Fruit fly (Drosophila melanogaster): ENCODE results near the gene Fer1HCH.

The Fer1HCH gene

dm6 chr3R:30416765-30417274, 28.8 kb upstream of the Fer1HCH start:
- TF ChIP-seq vfl (GFP tag; optimal IDR thresholded peaks at IDR 0.05) = no peak
- TF ChIP-seq crc (GFP tag; optimal IDR thresholded peaks at IDR 0.05) = no peak
- TF ChIP-seq pros (GFP tag; optimal IDR thresholded peaks at IDR 0.05) = peak; percentile 49
- TF ChIP-seq nerfin-1 (tag; optimal IDR thresholded peaks at IDR 0.05) = peak; percentile 30
- TF ChIP-seq Tbp (GFP tag; optimal IDR thresholded peaks at IDR 0.05) = no peak
- TF ChIP-seq gsb-n (tag; optimal IDR thresholded peaks at IDR 0.05) = peak; percentile 52
- TF ChIP-seq bigmax (GFP tag; optimal IDR thresholded peaks at IDR 0.05) = peak; percentile 74
- TF ChIP-seq HLH4C (GFP tag; IDR thresholded peaks at IDR 0.05; ENCODE audit: partially characterized antibody) = no peak
- no peak for TF ChIP-seq vvl (GFP tag; IDR thresholded peaks at IDR 0.05)
- TF ChIP-seq fd3F (GFP tag; optimal IDR thresholded peaks at IDR 0.05) = no peak
- TF ChIP-seq D (optimal IDR thresholded peaks at IDR 0.05) = peak; percentile 42
- no peak for TF ChIP-seq D (GFP tag; optimal IDR thresholded peaks at IDR 0.05)
- TF ChIP-seq sens (GFP tag) = peak; percentile 35
- 0 out of 3 replicates have a peak, but pooled peaks have one; percentile 19 for TF ChIP-seq zen2 (GFP tag; IDR thresholded peaks at IDR 0.05; ENCODE audit: partially characterized antibody)
- peak; percentile 93 for TF ChIP-seq Hey (tag; optimal IDR thresholded peaks at IDR 0.05)
- peak; percentile 69 for TF ChIP-seq oc (tag; optimal IDR thresholded peaks at IDR 0.05)

- TF ChIP-seq NC2α (GFP tag; optimal IDR thresholded peaks at IDR 0.05) (no peak), Sox102F (GFP tag; optimal IDR thresholded peaks at IDR 0.05) (peak; percentile 73), CG5180 (GFP tag; optimal IDR thresholded peaks at IDR 0.05) (no peak), stc (GFP tag; IDR thresholded peaks at IDR 0.05) (peak; percentile 47; the same call in 1 of the 2 replicates), dimm (GFP tag; IDR thresholded peaks at IDR 0.05) (no peak), Xrp1 (GFP tag; IDR thresholded peaks at IDR 0.05) (peak; percentile 78), bsh (GFP tag; optimal IDR thresholded peaks at IDR 0.05) (peak in 1 of 2 experiments; percentile 81), Hr3 (GFP tag; optimal IDR thresholded peaks at IDR 0.05) (no peak), gsb (GFP tag; IDR thresholded peaks at IDR 0.05) (no peak), lola (GFP tag; optimal IDR thresholded peaks at IDR 0.05) (peak in 1 of 3 experiments; percentile 41), Dfd (GFP tag; optimal IDR thresholded peaks at IDR 0.05) (no peak), ATbp (GFP tag; optimal IDR thresholded peaks at IDR 0.05) (peak; percentile 49), CrebB (tag; optimal IDR thresholded peaks at IDR 0.05) (no peak), Atf-2 (GFP tag; optimal IDR thresholded peaks at IDR 0.05) (peak; percentile 44), CG9609 (GFP tag; optimal IDR thresholded peaks at IDR 0.05) (peak; percentile 7), CG7745 (tag; optimal IDR thresholded peaks at IDR 0.05) (no peak), chif (GFP tag; optimal IDR thresholded peaks at IDR 0.05) (peak; percentile 18 to 61), CG11560 (tag; IDR thresholded peaks at IDR 0.05) (no peak), CG7556 (GFP tag; optimal IDR thresholded peaks at IDR 0.05) (peak; percentile 40), zfh2 (GFP tag; optimal IDR thresholded peaks at IDR 0.05) (no peak), HmgD (GFP tag; optimal IDR thresholded peaks at IDR 0.05) (no peak), fd64A (GFP tag; optimal IDR thresholded peaks at IDR 0.05) (peak; percentile 31), zen (tag; optimal IDR thresholded peaks at IDR 0.05) (peak; percentile 19), CG4707 (GFP tag; optimal IDR thresholded peaks at IDR 0.05) (no peak), CG11093 (GFP tag; IDR thresholded peaks at IDR 0.05) (peak; percentile 20; the same call in 1 of the 3 replicates), CG13894 (tag; optimal IDR thresholded peaks at IDR 0.05) (no peak), CG32532 (GFP tag; IDR thresholded peaks at IDR 0.05) (peak; percentile 42; the same call in 1 of the 2 replicates), sisA (GFP tag; IDR thresholded peaks at IDR 0.05) (peak; percentile 38), CG1603 (tag; optimal IDR thresholded peaks at IDR 0.05) (peak; percentile 81), ham (GFP tag; IDR thresholded peaks at IDR 0.05) (no peak), Elba2 (GFP tag; optimal IDR thresholded peaks at IDR 0.05) (no peak), CG17612 (GFP tag; IDR thresholded peaks at IDR 0.05) (peak; percentile 39; the same call in 1 of the 2 replicates), az2 (GFP tag; optimal IDR thresholded peaks at IDR 0.05) (peak; percentile 55), eyg (GFP tag; optimal IDR thresholded peaks at IDR 0.05) (peak; percentile 17)
Observed at dm6 chr3R:30413795-30414194, 25.8 kb upstream of the Fer1HCH start.
